Worm (Caenorhabditis elegans) whole organism, L4 larva: ENCODE results near the gene C50F7.6.

Experiments
- F26F4.8 ChIP-seq: fragments of 200-800 bp; sonication (Bioruptor generic); conservative IDR thresholded peaks from 2 replicates; pipeline ENCODE4 v1.3.6; 2022; ENCODE audit warnings: missing genetic modification characterization, missing compliant biosample characterization
- F44E2.7 ChIP-seq: fragments of 200-800 bp; sonication (Bioruptor generic); IDR thresholded peaks from 2 replicates; pipeline ENCODE4 v2.1.2; 2022; ENCODE audit warnings: missing genetic modification characterization, missing compliant biosample characterization
- F49E8.2 ChIP-seq: sonication (generic microtip); optimal IDR thresholded peaks from 2 replicates; lab custom pipeline; 2016; ENCODE audit warnings: missing compliant biosample characterization, mild to moderate bottlenecking, missing genetic modification characterization, borderline replicate concordance
- T20F7.1 ChIP-seq: fragments of 200-800 bp; sonication (Bioruptor generic); optimal IDR thresholded peaks from 2 replicates; lab custom pipeline; 2018; ENCODE audit warnings: mild to moderate bottlenecking, missing genetic modification characterization, missing compliant biosample characterization
- Y75B8A.6 ChIP-seq: fragments of 200-800 bp; sonication (Bioruptor generic); IDR thresholded peaks from 2 replicates; pipeline ENCODE4 v1.3.6; 2022; ENCODE audit warnings: missing genetic modification reagents, missing genetic modification characterization, missing compliant biosample characterization
- ZK546.5 ChIP-seq, 2 experiments: sonication (generic microtip); optimal IDR thresholded peaks; 2 replicates each; lab custom pipeline; 2017; ENCODE audit warnings: missing biosample characterization in 2 of 2, missing genetic modification characterization in 2 of 2
- aha-1 ChIP-seq: fragments of 150-350 bp; peaks from one replicate; lab custom pipeline; 2014; ENCODE audit warnings: missing biosample characterization, missing genetic modification characterization
- aly-2 ChIP-seq: sonication (generic microtip); optimal IDR thresholded peaks from 2 replicates; lab custom pipeline; 2018; ENCODE audit warnings: missing biosample characterization, missing genetic modification characterization
- arid-1 ChIP-seq: fragments of 200-800 bp; sonication (Bioruptor generic); conservative IDR thresholded peaks from 2 replicates; pipeline ENCODE4 v1.3.6; 2022; ENCODE audit warnings: missing genetic modification reagents, missing genetic modification characterization, missing compliant biosample characterization
- attf-4 ChIP-seq: sonication (generic microtip); optimal IDR thresholded peaks from 3 replicates; lab custom pipeline; 2017; ENCODE audit warnings: missing biosample characterization, missing genetic modification characterization
- ceh-32 ChIP-seq: sonication (generic microtip); optimal IDR thresholded peaks from 2 replicates; lab custom pipeline; 2016; ENCODE audit warnings: mild to moderate bottlenecking, missing genetic modification characterization, missing compliant biosample characterization; ENCODE audit not compliant: poor library complexity
- ceh-44 ChIP-seq: fragments of 200-800 bp; sonication (Bioruptor generic); IDR thresholded peaks from 2 replicates; pipeline ENCODE4 v1.3.6; 2022; ENCODE audit warnings: missing genetic modification reagents, missing genetic modification characterization, missing compliant biosample characterization
- ceh-62 ChIP-seq: sonication (generic microtip); optimal IDR thresholded peaks from 2 replicates; lab custom pipeline; 2017; ENCODE audit warnings: missing biosample characterization, missing genetic modification characterization
- ces-1 ChIP-seq: fragments of 150-350 bp; sonication (generic microtip); optimal IDR thresholded peaks from 4 replicates; lab custom pipeline; 2014; ENCODE audit warnings: missing biosample characterization, missing genetic modification reagents, missing genetic modification characterization
- daf-12 ChIP-seq: fragments of 150-350 bp; optimal IDR thresholded peaks from 2 replicates; lab custom pipeline; 2014; ENCODE audit warnings: missing biosample characterization, missing genetic modification reagents, missing genetic modification characterization
- daf-16 ChIP-seq, 3 experiments: sonication (generic microtip); optimal IDR thresholded peaks; 2 replicates each; lab custom pipeline; 2016 to 2017; ENCODE audit warnings: missing genetic modification characterization in 3 of 3, missing genetic modification reagents in 3 of 3, mild to moderate bottlenecking in 2 of 3, missing compliant biosample characterization in 2 of 3, missing biosample characterization in 1 of 3, moderate library complexity in 1 of 3
- daf-19 ChIP-seq: fragments of 200-800 bp; sonication (Bioruptor generic); conservative IDR thresholded peaks from 2 replicates; pipeline ENCODE4 v1.3.6; 2022; ENCODE audit warnings: missing genetic modification characterization, missing compliant biosample characterization
- dmd-8 ChIP-seq: fragments of 200-800 bp; sonication (Bioruptor generic); IDR thresholded peaks from 2 replicates; pipeline ENCODE4 v1.3.6; 2022; ENCODE audit warnings: missing genetic modification characterization, missing compliant biosample characterization
- dmd-9 ChIP-seq: fragments of 200-800 bp; sonication (Bioruptor generic); IDR thresholded peaks from 2 replicates; pipeline ENCODE4 v1.3.6; 2022; ENCODE audit warnings: missing genetic modification reagents, missing genetic modification characterization, missing compliant biosample characterization
- dpl-1 ChIP-seq: fragments of 150-350 bp; optimal IDR thresholded peaks from 2 replicates; lab custom pipeline; 2014; ENCODE audit warnings: missing biosample characterization, missing genetic modification reagents, missing genetic modification characterization
- duxl-1 ChIP-seq: sonication (generic microtip); optimal IDR thresholded peaks from 2 replicates; lab custom pipeline; 2016; ENCODE audit warnings: mild to moderate bottlenecking, missing genetic modification characterization, moderate library complexity, missing compliant biosample characterization; ENCODE audit not compliant: poor library complexity
- dve-1 ChIP-seq: sonication (generic microtip); optimal IDR thresholded peaks from 2 replicates; lab custom pipeline; 2017; ENCODE audit warnings: antibody characterized with exemption, mild to moderate bottlenecking, missing genetic modification characterization, missing compliant biosample characterization; ENCODE audit not compliant: insufficient read depth
- hif-1 ChIP-seq, 2 experiments: sonication (generic microtip); optimal IDR thresholded peaks; 2 replicates each; lab custom pipeline; 2016 to 2017; ENCODE audit warnings: missing compliant biosample characterization in 2 of 2, missing genetic modification characterization in 2 of 2, missing genetic modification reagents in 2 of 2, missing genotype in 2 of 2, mild to moderate bottlenecking in 1 of 2
- jun-1 ChIP-seq: fragments of 150-350 bp; optimal IDR thresholded peaks from 2 replicates; lab custom pipeline; 2014; ENCODE audit warnings: missing biosample characterization, missing genetic modification reagents, missing genetic modification characterization
- lin-1 ChIP-seq: fragments of 200-800 bp; sonication (Bioruptor generic); IDR thresholded peaks from 2 replicates; pipeline ENCODE4 v1.3.6; 2022; ENCODE audit warnings: missing genetic modification reagents, missing genetic modification characterization, missing compliant biosample characterization
- lin-13 ChIP-seq: fragments of 150-350 bp; optimal IDR thresholded peaks from 2 replicates; lab custom pipeline; 2014; ENCODE audit warnings: missing biosample characterization, missing genetic modification reagents, missing genetic modification characterization
- lin-15B ChIP-seq: fragments of 150-350 bp; sonication (generic microtip); optimal IDR thresholded peaks from 3 replicates; lab custom pipeline; 2014; ENCODE audit warnings: missing biosample characterization, missing genetic modification characterization
- lin-29 ChIP-seq: fragments of 200-800 bp; sonication (Bioruptor generic); IDR thresholded peaks from 2 replicates; pipeline ENCODE4 v1.3.6; 2022; ENCODE audit warnings: missing genetic modification reagents, missing genetic modification characterization, missing compliant biosample characterization
- lin-38 ChIP-seq: fragments of 200-800 bp; sonication (Bioruptor generic); IDR thresholded peaks from 2 replicates; pipeline ENCODE4 v1.3.6; 2022; ENCODE audit warnings: missing genetic modification reagents, missing genetic modification characterization, missing compliant biosample characterization
- lsy-2 ChIP-seq, 2 experiments: fragments of 150-350 bp in 1 of 2; sonication (generic microtip) in 1 of 2; optimal IDR thresholded peaks; 2 replicates each; lab custom pipeline; 2014 to 2017; ENCODE audit warnings: missing biosample characterization in 2 of 2, missing genetic modification characterization in 2 of 2
- madf-9 ChIP-seq: fragments of 200-800 bp; sonication (Bioruptor generic); conservative IDR thresholded peaks from 2 replicates; pipeline ENCODE4 v1.3.6; 2022; ENCODE audit warnings: missing genetic modification reagents, missing genetic modification characterization, missing compliant biosample characterization
- mdt-29 ChIP-seq: fragments of 200-800 bp; sonication (Bioruptor generic); IDR thresholded peaks from 2 replicates; pipeline ENCODE4 v1.3.6; 2022; ENCODE audit warnings: missing genetic modification reagents, missing genetic modification characterization, missing compliant biosample characterization
- mep-1 ChIP-seq: fragments of 150-350 bp; sonication (generic microtip); optimal IDR thresholded peaks from 3 replicates; lab custom pipeline; 2014; ENCODE audit warnings: missing biosample characterization, missing genetic modification characterization
- mes-2 ChIP-seq: sonication (generic microtip); optimal IDR thresholded peaks from 2 replicates; lab custom pipeline; 2016; ENCODE audit warnings: missing genotype, mild to moderate bottlenecking, missing genetic modification characterization, missing compliant biosample characterization; ENCODE audit not compliant: poor library complexity, severe bottlenecking
- mxl-3 ChIP-seq: fragments of 200-800 bp; sonication (Bioruptor generic); optimal IDR thresholded peaks from 2 replicates; lab custom pipeline; 2018; ENCODE audit warnings: mild to moderate bottlenecking, missing genetic modification characterization, missing compliant biosample characterization
- nhr-10 ChIP-seq: fragments of 150-350 bp; optimal IDR thresholded peaks from 2 replicates; lab custom pipeline; 2014; ENCODE audit warnings: missing biosample characterization, missing genetic modification characterization
- nhr-237 ChIP-seq: sonication (generic microtip); optimal IDR thresholded peaks from 2 replicates; lab custom pipeline; 2017; ENCODE audit warnings: missing biosample characterization, missing genetic modification characterization
- nhr-48 ChIP-seq: sonication (generic microtip); optimal IDR thresholded peaks from 2 replicates; lab custom pipeline; 2016; ENCODE audit warnings: mild to moderate bottlenecking, missing genetic modification characterization, missing compliant biosample characterization
- pha-4 ChIP-seq, 2 experiments: fragments of 150-350 bp in 1 of 2; fragments of 200-800 bp in 1 of 2; sonication (Bioruptor generic) in 1 of 2; IDR thresholded peaks in 1 of 2; optimal IDR thresholded peaks in 1 of 2; 2 replicates each; pipeline versions ENCODE4 v1.3.6 to Lab custom; 2014 to 2022; ENCODE audit warnings: missing genetic modification characterization in 2 of 2, missing genetic modification reagents in 2 of 2, missing biosample characterization in 1 of 2, missing compliant biosample characterization in 1 of 2
- rbr-2 ChIP-seq: sonication (generic microtip); optimal IDR thresholded peaks from 2 replicates; lab custom pipeline; 2016; ENCODE audit warnings: missing genotype, missing genetic modification characterization, missing compliant biosample characterization
- set-16 ChIP-seq: fragments of 200-800 bp; sonication (Bioruptor generic); IDR thresholded peaks from 2 replicates; pipeline ENCODE4 v1.3.6; 2022; ENCODE audit warnings: missing genetic modification reagents, missing genetic modification characterization, missing compliant biosample characterization
- skn-1 ChIP-seq: fragments of 150-350 bp; optimal IDR thresholded peaks from 2 replicates; lab custom pipeline; 2014; ENCODE audit warnings: missing biosample characterization, missing genetic modification characterization
- snpc-4 ChIP-seq: fragments of 150-350 bp; optimal IDR thresholded peaks from 2 replicates; lab custom pipeline; 2014; ENCODE audit warnings: missing biosample characterization, missing genetic modification characterization
- spr-1 ChIP-seq: sonication (generic microtip); optimal IDR thresholded peaks from 2 replicates; lab custom pipeline; 2016; ENCODE audit warnings: mild to moderate bottlenecking, missing genetic modification characterization, missing compliant biosample characterization
- spr-3 ChIP-seq: fragments of 200-800 bp; sonication (Bioruptor generic); optimal IDR thresholded peaks from 2 replicates; lab custom pipeline; 2018; ENCODE audit warnings: mild to moderate bottlenecking, missing genetic modification characterization, missing compliant biosample characterization
- tra-1 ChIP-seq: fragments of 200-800 bp; sonication (Bioruptor generic); IDR thresholded peaks from 2 replicates; pipeline ENCODE4 v1.3.6; 2022; ENCODE audit warnings: missing genetic modification reagents, missing genetic modification characterization, missing compliant biosample characterization
- unc-39 ChIP-seq: sonication (generic microtip); optimal IDR thresholded peaks from 2 replicates; lab custom pipeline; 2017; ENCODE audit warnings: missing biosample characterization, missing genetic modification characterization
- vab-7 ChIP-seq: fragments of 200-800 bp; sonication (Bioruptor generic); IDR thresholded peaks from 2 replicates; pipeline ENCODE4 v1.3.6; 2022; ENCODE audit warnings: missing genetic modification reagents, missing genetic modification characterization, missing compliant biosample characterization
- zfp-2 ChIP-seq: sonication (generic microtip); optimal IDR thresholded peaks from 2 replicates; lab custom pipeline; 2016; ENCODE audit warnings: mild to moderate bottlenecking, missing genetic modification characterization, missing compliant biosample characterization
- zip-2 ChIP-seq: fragments of 150-350 bp; optimal IDR thresholded peaks from 2 replicates; lab custom pipeline; 2014; ENCODE audit warnings: missing biosample characterization, missing genetic modification characterization
- ztf-11 ChIP-seq: fragments of 150-350 bp; optimal IDR thresholded peaks from 2 replicates; lab custom pipeline; 2014; ENCODE audit warnings: missing biosample characterization, missing genetic modification characterization

C50F7.6 gene

DNA sequence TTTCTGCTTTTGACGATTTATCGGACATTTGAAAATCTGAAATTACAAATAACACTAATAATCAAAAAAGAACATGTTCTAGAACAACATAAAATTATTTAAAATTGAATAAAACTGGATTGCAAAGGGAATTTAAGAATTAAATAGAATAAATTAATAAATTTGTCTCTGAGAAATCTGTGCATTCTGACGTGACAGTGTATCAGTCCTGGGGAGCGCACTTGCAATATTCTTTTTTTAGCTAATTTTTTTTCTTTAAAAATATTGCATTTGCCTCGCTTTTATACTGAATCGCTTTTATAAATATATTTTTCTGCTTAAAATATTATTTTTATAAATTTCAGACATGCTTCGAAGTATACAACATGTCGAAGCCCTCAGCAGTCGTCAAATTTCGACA, 13.3 kb downstream of the C50F7.6 start, which contains the start of the genes mrpl-1, emc-6 and mrps-24 (continued):
- no peak for TF ChIP-seq set-16 (GFP tag; lab: Robert Waterston, UW)
- no peak for TF ChIP-seq snpc-4
- no peak for TF ChIP-seq dmd-8
- no peak for TF ChIP-seq lin-1
- TF ChIP-seq skn-1 = no peak
- no peak for TF ChIP-seq attf-4 (tag; lab: Kevin White, UChicago)
- peak; percentile 69 for TF ChIP-seq mep-1 (tag; lab: Kevin White, UChicago)
- TF ChIP-seq ztf-11 (tag; lab: Kevin White, UChicago) = no peak
- TF ChIP-seq nhr-10 (tag; lab: Kevin White, UChicago) = no peak
- peak; percentile 44 for TF ChIP-seq dve-1 (tag; lab: Kevin White, UChicago)
- TF ChIP-seq lin-15B (tag; lab: Kevin White, UChicago) = no peak
- no peak for TF ChIP-seq spr-3 (GFP tag; lab: Kevin White, UChicago)
- no peak for TF ChIP-seq zip-2 (tag; lab: Kevin White, UChicago)
- peak in 1 of 2 experiments; percentile 84 for TF ChIP-seq lsy-2 (tag; optimal IDR thresholded peaks at IDR 0.05; lab: Kevin White, UChicago)
- TF ChIP-seq tra-1 (GFP tag; lab: Robert Waterston, UW) = no peak
- no peak for TF ChIP-seq pha-4 (GFP tag; IDR thresholded peaks at IDR 0.05; lab: Robert Waterston, UW)
- TF ChIP-seq pha-4 (tag; optimal IDR thresholded peaks at IDR 0.05; lab: Kevin White, UChicago) = peak; percentile 53
- TF ChIP-seq rbr-2 = peak; percentile 38
- TF ChIP-seq ceh-62 (tag; lab: Kevin White, UChicago) = no peak
- no peak for TF ChIP-seq lin-13 (GFP tag; lab: Kevin White, UChicago)
- TF ChIP-seq hif-1 (tag; optimal IDR thresholded peaks at IDR 0.05; lab: Kevin White, UChicago) = no peak
- TF ChIP-seq mxl-3 (GFP tag; lab: Kevin White, UChicago) = no peak
- TF ChIP-seq daf-12 (tag; lab: Kevin White, UChicago) = no peak
- TF ChIP-seq lin-29 (GFP tag; lab: Robert Waterston, UW) = no peak
- TF ChIP-seq aly-2 (tag; lab: Kevin White, UChicago) = no peak
- peak; percentile 1 for TF ChIP-seq ces-1
- TF ChIP-seq jun-1 = no peak
- no peak for TF ChIP-seq unc-39 (tag; lab: Kevin White, UChicago)
- no peak for TF ChIP-seq aha-1 (tag; lab: Kevin White, UChicago)
- TF ChIP-seq nhr-48 (tag; lab: Kevin White, UChicago) = peak; percentile 23
- peak; percentile 73 for TF ChIP-seq dpl-1
- no peak for TF ChIP-seq daf-19 (GFP tag; lab: Robert Waterston, UW)
- TF ChIP-seq mes-2 = peak; percentile 84
- TF ChIP-seq duxl-1 (tag; lab: Kevin White, UChicago) = no peak
- TF ChIP-seq ZK546.5 (tag; optimal IDR thresholded peaks at IDR 0.05; lab: Kevin White, UChicago) = no peak
- no peak for TF ChIP-seq Y75B8A.6
- TF ChIP-seq zfp-2 = no peak
- TF ChIP-seq T20F7.1 (GFP tag; lab: Kevin White, UChicago) = peak; percentile 78
- TF ChIP-seq nhr-237 (tag; lab: Kevin White, UChicago) = no peak
- no peak for TF ChIP-seq F26F4.8
- TF ChIP-seq arid-1 = no peak
- no peak for TF ChIP-seq dmd-9
- TF ChIP-seq ceh-32 = no peak
- no peak for TF ChIP-seq daf-16 (GFP tag; optimal IDR thresholded peaks at IDR 0.05; lab: Kevin White, UChicago)
- TF ChIP-seq daf-16 (tag; optimal IDR thresholded peaks at IDR 0.05; lab: Kevin White, UChicago) = peak; percentile 34
- TF ChIP-seq vab-7 (GFP tag; lab: Robert Waterston, UW) = no peak
- no peak for TF ChIP-seq madf-9 (GFP tag; lab: Robert Waterston, UW)
- TF ChIP-seq F44E2.7 (GFP tag; lab: Robert Waterston, UW) = no peak
- no peak for TF ChIP-seq mdt-29
- peak; percentile 97 for TF ChIP-seq lin-38
- TF ChIP-seq ceh-44 = no peak
- no peak for TF ChIP-seq spr-1 (tag; lab: Kevin White, UChicago)
- TF ChIP-seq F49E8.2 (tag; lab: Kevin White, UChicago) = no peak
